Worm (Caenorhabditis elegans) whole organism, L4/young adult: ENCODE measurements around the gene F13H8.6.

Experiments
- W03F9.2 ChIP-seq: fragments of 150-350 bp; optimal IDR thresholded peaks from 2 replicates; lab custom pipeline; 2014; ENCODE audit warnings: missing biosample characterization, missing genetic modification characterization
- dao-5 ChIP-seq: sonication (generic microtip); optimal IDR thresholded peaks from 2 replicates; lab custom pipeline; 2016; ENCODE audit warnings: missing genotype, missing genetic modification characterization, moderate library complexity, missing compliant biosample characterization
- him-1 ChIP-seq: sonication (generic microtip); optimal IDR thresholded peaks from 2 replicates; lab custom pipeline; 2016; ENCODE audit warnings: missing genotype, missing genetic modification reagents, missing genetic modification characterization, missing compliant biosample characterization

F13H8.6 gene

DNA sequence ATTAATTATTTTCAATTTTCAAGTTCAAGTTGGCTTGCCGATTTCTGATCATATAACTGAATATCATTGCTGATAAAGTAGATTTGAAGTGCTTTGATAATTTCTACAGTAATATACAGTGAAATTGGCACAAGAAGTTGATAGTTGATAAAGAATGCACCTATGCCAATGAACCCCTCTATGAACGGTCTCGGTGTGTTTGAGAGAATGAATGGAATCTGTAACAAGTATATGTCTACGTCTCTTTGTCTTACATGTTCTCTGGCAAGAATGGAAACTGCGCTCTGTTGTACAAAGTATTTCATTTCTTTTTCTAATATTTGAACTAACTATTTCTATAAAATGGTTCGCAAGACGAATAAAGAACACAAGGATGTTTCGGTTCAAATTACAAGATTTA, 45.0 kb downstream of the F13H8.6 start, which contains the start of gene T24H7.8:
TSS of gene T24H7.8 (plus strand) at position 301 of the 400 bp plus-strand sequence.
- TF ChIP-seq dao-5 (tag; lab: Kevin White, UChicago) (no peak), W03F9.2 (tag; lab: Kevin White, UChicago) (no peak)

DNA sequence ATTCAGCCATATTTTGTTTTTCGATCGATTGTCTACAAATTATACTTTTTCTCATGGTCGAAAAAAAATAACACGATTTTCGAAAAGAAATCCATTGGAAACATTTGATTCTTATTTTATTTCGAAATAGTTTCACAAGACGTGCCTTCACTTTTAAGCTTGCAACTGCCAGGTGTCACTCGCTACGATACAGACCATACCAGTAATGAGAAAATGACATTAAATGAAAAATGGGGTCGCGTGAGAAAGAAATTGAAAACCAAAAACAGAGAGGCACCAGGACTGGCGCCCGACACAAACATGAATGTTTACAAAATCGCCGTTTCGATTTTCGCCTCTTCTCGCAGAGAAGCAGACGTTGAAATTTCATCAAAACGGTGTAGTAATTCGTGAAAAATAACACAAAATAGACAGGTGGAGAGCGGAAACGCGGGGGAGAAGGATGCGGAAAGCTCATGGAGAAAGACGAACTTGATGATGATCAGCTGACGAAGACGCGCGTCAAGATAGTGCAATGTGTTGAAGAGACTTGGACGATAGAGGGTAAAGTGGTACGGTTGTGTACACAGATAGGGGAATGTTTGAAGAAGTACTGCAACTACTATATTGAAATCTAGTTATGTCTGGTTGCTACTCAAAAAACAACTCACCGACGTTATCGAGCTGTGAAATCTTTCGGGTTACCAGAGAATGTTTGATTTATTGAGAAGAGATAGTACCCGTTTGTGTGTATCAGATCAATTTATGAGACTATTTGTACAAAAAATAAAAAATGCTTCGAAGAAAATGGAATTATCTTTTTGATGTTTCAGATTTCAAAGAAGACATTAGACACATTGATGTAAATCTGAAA, 50.4 kb downstream of the F13H8.6 start:
- no peak for TF ChIP-seq dao-5 (tag; lab: Kevin White, UChicago)
- no peak for TF ChIP-seq him-1 (tag; lab: Kevin White, UChicago)
- TF ChIP-seq W03F9.2 (tag; lab: Kevin White, UChicago) = no peak

DNA sequence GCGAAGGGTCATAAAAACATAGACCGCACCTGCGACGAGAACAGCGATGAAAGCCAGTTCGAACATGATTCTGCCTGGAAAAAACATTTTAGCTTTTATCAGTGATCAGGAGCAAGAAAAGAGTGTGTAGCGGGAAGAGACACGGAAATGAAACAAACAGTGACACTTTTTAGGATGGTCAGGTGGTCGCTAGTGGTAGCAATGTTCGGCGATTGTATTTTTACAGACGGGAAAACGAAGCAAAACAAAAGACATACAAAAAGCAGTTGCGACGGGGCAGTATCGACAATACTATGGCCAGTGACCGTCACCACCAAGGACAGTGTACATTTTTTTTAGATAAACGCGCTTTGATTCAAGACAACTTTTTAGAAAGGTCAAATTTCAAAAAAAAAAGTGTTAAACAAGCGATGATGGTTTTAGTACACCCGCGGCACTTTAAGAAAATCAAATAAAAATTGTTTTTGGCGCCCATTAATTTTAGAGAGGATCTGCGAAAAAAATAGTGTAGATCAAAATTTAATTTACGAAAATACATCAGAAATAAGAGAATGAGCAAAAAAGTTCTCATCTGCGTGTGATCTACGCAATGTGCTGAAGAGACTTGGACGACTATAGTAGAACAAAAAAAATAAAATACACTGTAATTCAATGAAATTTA, 51.2 kb downstream of the F13H8.6 start, which contains the start of gene T24H7.9:
TSS of gene T24H7.9 (minus strand) at position 74 of the 661 bp plus-strand sequence.
- no peak for TF ChIP-seq dao-5 (tag; lab: Kevin White, UChicago)
- no peak for TF ChIP-seq him-1 (tag; lab: Kevin White, UChicago)
- no peak for TF ChIP-seq W03F9.2 (tag; lab: Kevin White, UChicago)
